Worm (Caenorhabditis elegans) whole organism, midembryonic: ENCODE measurements around the gene F59B2.3.

Experiments
- T22C8.4 ChIP-seq: fragments of 200-800 bp; sonication (Bioruptor generic); IDR thresholded peaks from 2 replicates; pipeline ENCODE4 v1.3.6; 2022; ENCODE audit warnings: missing genetic modification characterization, missing compliant biosample characterization
- cog-1 ChIP-seq: sonication (generic microtip); optimal IDR thresholded peaks from 2 replicates; lab custom pipeline; 2016; ENCODE audit warnings: missing genetic modification characterization, missing compliant biosample characterization
- flt-1 ChIP-seq: fragments of 200-800 bp; sonication (Bioruptor generic); IDR thresholded peaks from 2 replicates; pipeline ENCODE4 v1.3.6; 2022; ENCODE audit warnings: missing genetic modification characterization, missing compliant biosample characterization
- klf-2 ChIP-seq: fragments of 200-800 bp; sonication (Bioruptor generic); conservative IDR thresholded peaks from 2 replicates; pipeline ENCODE4 v1.3.6; 2022; ENCODE audit warnings: missing genetic modification reagents, missing genetic modification characterization, missing compliant biosample characterization
- med-1 ChIP-seq: sonication (generic microtip); optimal IDR thresholded peaks from 2 replicates; lab custom pipeline; 2017; ENCODE audit warnings: missing genetic modification characterization, mild to moderate bottlenecking, missing compliant biosample characterization, antibody characterized with exemption, missing genetic modification reagents; ENCODE audit not compliant: insufficient read depth
- ref-1 ChIP-seq: fragments of 200-800 bp; sonication (Bioruptor generic); conservative IDR thresholded peaks from 2 replicates; pipeline ENCODE4 v1.3.6; 2022; ENCODE audit warnings: missing genetic modification reagents, missing genetic modification characterization, missing compliant biosample characterization
- tab-1 ChIP-seq: fragments of 200-800 bp; sonication (Bioruptor generic); IDR thresholded peaks from 2 replicates; pipeline ENCODE4 v1.3.6; 2022; ENCODE audit warnings: missing genetic modification characterization, missing compliant biosample characterization
- ztf-23 ChIP-seq: fragments of 200-800 bp; sonication (Bioruptor generic); IDR thresholded peaks from 2 replicates; pipeline ENCODE4 v1.3.6; 2022; ENCODE audit warnings: missing genetic modification reagents, missing genetic modification characterization, missing compliant biosample characterization
- ztf-29 ChIP-seq: fragments of 200-800 bp; sonication (Bioruptor generic); IDR thresholded peaks from 2 replicates; pipeline ENCODE4 v1.3.6; 2022; ENCODE audit warnings: missing genetic modification reagents, missing genetic modification characterization, missing compliant biosample characterization

The F59B2.3 gene

DNA sequence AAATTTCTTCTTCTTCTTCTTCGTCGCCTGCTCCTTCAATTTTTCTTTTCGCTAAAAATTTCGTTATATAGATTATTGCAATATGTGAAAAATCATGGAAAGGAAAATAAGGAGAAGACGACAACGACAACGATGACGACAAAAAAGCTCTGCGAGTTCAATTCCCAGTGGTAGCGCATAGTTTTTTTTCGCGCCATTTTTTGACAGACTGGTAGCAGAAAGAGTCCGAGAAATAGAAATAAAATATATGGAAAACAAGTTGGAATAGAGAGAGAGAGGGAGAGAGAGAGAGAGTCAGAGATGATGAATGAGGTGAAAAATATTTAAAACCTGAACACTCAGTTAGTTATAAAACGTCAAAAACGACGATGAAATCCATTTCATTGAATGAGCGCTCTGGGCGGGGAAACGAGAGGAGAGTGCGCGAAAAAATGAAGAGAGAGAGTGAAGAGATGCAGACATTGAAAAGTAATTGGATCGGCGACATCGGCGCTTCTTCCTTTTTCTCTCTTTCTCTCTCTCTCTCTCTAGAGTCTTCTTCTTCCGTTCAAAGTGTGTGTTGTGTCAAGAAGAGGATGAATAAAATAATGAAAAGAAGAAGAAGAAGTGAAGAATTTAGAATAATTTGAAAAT, 17.6 kb downstream of the F59B2.3 start, which contains the start of gene pde-2:
Gene pde-2, minus strand, starts transcription at position 51 of the 633 bp plus-strand sequence.
- TF ChIP-seq T22C8.4 (GFP tag; lab: Robert Waterston, UW) (no peak), flt-1 (GFP tag; lab: Robert Waterston, UW) (0 out of 2 replicates have a peak, but pooled peaks have one; percentile 10), cog-1 (no peak), ztf-23 (GFP tag; lab: Robert Waterston, UW) (0 out of 2 replicates have a peak, but pooled peaks have one; percentile 44)

DNA sequence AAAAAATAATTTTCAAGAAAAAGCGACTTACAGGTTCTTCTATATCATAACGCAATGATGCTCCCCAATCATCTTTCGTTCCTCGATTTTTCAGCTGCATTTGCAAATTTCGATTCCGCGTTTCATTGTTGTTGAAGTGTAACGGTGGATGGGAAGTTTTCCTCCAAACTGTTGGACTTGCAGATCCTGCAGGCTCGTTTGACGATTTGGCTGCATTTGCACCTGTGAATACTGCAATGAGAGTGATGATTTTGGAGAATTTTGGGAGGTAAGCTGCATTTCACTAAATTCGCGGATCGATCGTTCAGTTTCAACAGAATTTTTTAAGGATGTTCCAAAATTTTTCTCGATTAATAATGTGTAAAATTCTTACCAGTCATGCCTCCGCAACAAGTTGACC, 18.7 kb downstream of the F59B2.3 start:
- no peak for TF ChIP-seq flt-1 (GFP tag; lab: Robert Waterston, UW)

DNA sequence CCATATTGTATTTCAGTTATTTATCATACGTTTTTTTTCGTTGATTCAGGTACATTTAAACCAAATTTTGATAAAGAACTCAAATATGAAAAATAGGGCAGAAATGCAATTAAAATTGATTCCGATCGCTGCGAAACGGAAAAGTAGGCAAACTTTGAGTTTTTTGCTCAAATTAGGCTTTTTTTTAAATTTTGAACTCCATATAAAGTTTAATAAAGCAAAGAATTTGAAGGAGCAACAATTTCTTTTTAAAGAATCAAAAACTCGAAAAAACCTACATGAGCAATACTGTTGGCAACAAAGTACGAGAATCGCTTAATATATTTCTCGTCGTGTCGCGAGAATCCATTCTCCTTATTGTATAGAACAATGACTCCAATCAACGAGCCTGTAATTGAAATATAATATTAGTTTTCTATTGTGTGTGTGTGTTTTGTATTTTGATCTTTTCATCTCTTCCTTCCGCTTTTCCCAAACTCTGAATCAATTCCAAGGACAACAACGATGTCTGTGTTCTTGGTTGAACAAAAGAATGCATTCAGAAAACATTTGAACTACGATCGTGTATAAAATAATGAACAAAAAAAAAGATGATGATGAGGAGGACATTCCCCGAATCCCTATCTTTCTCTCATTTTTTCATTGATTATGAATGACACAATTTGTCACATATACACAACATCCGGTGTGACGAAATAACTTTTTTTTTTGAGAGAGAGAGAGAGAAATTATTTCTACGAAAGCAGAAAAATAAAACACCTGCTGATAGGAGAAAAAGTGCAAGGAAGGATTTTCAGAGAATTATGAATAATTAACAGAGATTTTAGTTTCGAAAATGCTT, 20.8 kb downstream of the F59B2.3 start:
- TF ChIP-seq T22C8.4 (GFP tag; lab: Robert Waterston, UW) (no peak), ztf-29 (GFP tag; lab: Robert Waterston, UW) (no peak), med-1 (GFP tag; lab: Kevin White, UChicago) (no peak), tab-1 (no peak), flt-1 (GFP tag; lab: Robert Waterston, UW) (no peak), klf-2 (GFP tag; lab: Robert Waterston, UW) (no peak), cog-1 (no peak), ztf-23 (GFP tag; lab: Robert Waterston, UW) (no peak), ref-1 (no peak)

DNA sequence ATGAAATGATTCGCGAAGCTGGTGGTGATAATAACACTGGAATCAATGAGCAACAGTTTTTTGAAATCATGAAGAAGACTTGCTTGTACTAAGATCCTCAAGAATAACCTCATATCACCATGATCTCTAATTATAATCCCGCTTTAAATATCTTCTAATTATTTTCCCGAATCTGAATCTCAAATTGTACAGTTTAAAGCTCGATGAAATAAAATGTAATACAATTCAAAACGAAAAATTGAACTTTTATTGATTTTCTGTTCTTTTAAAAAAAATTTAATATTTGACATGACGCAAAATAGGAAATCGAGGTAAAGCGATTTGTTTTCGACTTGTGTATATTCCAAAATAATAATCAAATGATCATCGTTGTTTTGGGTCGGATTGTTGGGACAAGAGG, 24.7 kb downstream of the F59B2.3 start:
- TF ChIP-seq ref-1 (no peak), med-1 (GFP tag; lab: Kevin White, UChicago) (no peak), T22C8.4 (GFP tag; lab: Robert Waterston, UW) (no peak), ztf-29 (GFP tag; lab: Robert Waterston, UW) (no peak), tab-1 (no peak), flt-1 (GFP tag; lab: Robert Waterston, UW) (no peak), ztf-23 (GFP tag; lab: Robert Waterston, UW) (no peak), klf-2 (GFP tag; lab: Robert Waterston, UW) (no peak), cog-1 (no peak)

DNA sequence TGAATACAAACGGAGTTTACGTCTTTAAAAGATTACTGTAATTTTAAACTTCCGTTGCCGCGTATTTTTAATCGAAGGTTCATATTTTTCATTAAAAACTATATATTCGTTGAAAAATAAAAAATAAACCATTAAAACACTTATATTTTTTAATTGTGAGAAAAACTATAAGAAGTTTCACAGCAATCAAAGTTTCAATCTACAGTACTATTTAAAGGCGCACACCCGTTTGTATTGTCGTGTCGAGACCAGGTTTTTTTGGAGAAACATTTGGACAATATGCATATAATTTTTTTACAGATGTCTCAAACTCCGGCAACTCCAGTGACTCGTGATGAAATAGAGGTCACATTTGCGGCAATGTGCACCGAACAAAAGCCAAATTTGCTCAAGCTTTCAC, 25.7 kb downstream of the F59B2.3 start, which contains the start of gene R08D7.5:
Gene R08D7.5, plus strand, starts transcription at position 301 of the 400 bp plus-strand sequence.
- no peak for TF ChIP-seq klf-2 (GFP tag; lab: Robert Waterston, UW)
- TF ChIP-seq T22C8.4 (GFP tag; lab: Robert Waterston, UW) = no peak
- no peak for TF ChIP-seq flt-1 (GFP tag; lab: Robert Waterston, UW)
- TF ChIP-seq ref-1 = no peak
- TF ChIP-seq cog-1 = no peak
- no peak for TF ChIP-seq ztf-23 (GFP tag; lab: Robert Waterston, UW)
- TF ChIP-seq tab-1 = no peak
- no peak for TF ChIP-seq ztf-29 (GFP tag; lab: Robert Waterston, UW)
- no peak for TF ChIP-seq med-1 (GFP tag; lab: Kevin White, UChicago)

DNA sequence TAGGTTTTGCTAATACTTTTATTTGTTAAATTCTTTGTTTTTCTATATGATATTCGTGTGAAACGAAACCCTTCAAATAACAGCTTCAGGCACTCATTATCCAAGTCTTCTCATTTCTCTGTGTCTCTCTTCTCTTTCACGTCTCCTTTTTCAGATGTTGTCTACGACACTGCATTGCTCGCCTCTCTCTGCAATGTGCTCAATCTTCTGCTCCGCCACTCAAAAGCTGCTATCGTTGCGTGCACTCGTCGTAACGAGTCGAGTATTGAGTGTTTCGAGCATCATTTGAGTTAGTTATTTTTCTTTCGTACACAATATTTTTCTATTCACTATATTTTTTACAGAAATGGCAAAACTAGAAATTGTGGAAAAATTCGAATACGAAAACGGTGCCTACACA, 26.4 kb downstream of the F59B2.3 start:
- TF ChIP-seq klf-2 (GFP tag; lab: Robert Waterston, UW) (no peak), ref-1 (no peak), med-1 (GFP tag; lab: Kevin White, UChicago) (no peak), ztf-23 (GFP tag; lab: Robert Waterston, UW) (no peak), cog-1 (no peak), tab-1 (no peak), ztf-29 (GFP tag; lab: Robert Waterston, UW) (no peak), flt-1 (GFP tag; lab: Robert Waterston, UW) (no peak), T22C8.4 (GFP tag; lab: Robert Waterston, UW) (no peak)

DNA sequence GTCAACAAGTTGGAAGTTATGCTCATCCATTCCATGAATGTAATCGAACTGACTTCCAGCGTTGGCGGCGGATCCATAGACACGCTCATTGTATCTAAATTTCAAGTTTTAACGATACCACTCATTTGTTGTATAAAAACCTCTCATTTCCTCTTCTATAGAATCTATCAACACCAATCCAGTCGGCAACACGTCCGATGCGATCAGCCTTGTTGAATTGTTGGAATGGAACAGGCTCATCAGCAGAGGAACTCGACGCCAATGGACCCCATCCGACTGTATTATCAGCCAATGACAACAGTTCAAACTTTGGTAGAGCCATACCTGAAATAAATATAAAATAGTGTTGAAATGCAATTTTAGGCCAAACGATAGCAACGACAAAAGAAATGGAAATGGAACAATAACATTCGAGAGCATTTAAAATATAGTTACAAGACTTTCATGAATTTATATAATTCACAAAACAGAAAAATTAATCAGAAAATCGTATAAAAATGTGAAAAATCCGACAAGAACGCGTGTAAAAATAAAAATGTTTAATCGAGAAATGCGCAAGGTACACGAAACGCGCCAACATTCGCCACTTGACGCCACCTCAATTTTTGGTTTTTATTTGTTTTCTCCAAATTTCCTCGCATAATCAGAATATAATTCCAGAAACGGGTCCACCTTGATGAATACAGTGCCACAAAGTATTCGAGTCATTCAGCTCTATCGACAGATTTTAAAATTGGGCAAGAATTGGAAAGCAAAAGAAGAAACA, 28.1 kb downstream of the F59B2.3 start, which contains the start of the genes eif-3.D and R08D7.4:
Gene eif-3.D, minus strand, starts transcription at position 324 of the 766 bp plus-strand sequence.
Gene R08D7.4, plus strand, starts transcription at position 638 of the 766 bp plus-strand sequence.
- no peak for TF ChIP-seq T22C8.4 (GFP tag; lab: Robert Waterston, UW)
- 0 out of 2 replicates have a peak, but pooled peaks have one; percentile 47 for TF ChIP-seq flt-1 (GFP tag; lab: Robert Waterston, UW)
- no peak for TF ChIP-seq ref-1
- TF ChIP-seq ztf-29 (GFP tag; lab: Robert Waterston, UW) = no peak
- peak; percentile 54 for TF ChIP-seq med-1 (GFP tag; lab: Kevin White, UChicago)
- peak; percentile 66; the same call in 1 of the 2 replicates for TF ChIP-seq ztf-23 (GFP tag; lab: Robert Waterston, UW)
- TF ChIP-seq cog-1 = no peak
- no peak for TF ChIP-seq klf-2 (GFP tag; lab: Robert Waterston, UW)
- TF ChIP-seq tab-1 = peak; percentile 57; the same call in 1 of the 2 replicates

DNA sequence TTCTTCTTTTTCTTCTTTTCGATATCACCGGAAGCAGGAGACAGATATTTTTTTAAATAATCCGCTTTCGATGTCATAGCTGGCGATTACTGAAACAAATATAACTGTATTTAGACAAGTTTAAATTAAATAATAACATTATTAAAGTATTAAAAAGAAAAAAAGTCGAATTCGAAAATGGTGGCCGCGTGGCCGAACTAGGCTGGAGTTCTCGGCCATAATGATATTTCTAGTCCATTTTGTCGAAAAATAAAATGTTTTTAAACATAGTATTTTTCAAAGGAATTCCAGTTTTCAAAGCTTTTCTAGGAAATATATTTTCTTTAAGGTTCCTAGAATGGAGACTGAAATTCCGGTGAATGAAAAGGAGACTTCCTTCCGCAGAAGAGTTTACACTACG, 31.9 kb downstream of the F59B2.3 start, which contains the start of the genes bud-13 and rpap-2:
Gene bud-13, minus strand, starts transcription at position 89 of the 400 bp plus-strand sequence.
Gene rpap-2, plus strand, starts transcription at position 329 of the 400 bp plus-strand sequence.
- TF ChIP-seq med-1 (GFP tag; lab: Kevin White, UChicago) = no peak
- TF ChIP-seq ref-1 = no peak
- TF ChIP-seq T22C8.4 (GFP tag; lab: Robert Waterston, UW) = no peak
- no peak for TF ChIP-seq flt-1 (GFP tag; lab: Robert Waterston, UW)
- no peak for TF ChIP-seq klf-2 (GFP tag; lab: Robert Waterston, UW)
- no peak for TF ChIP-seq ztf-29 (GFP tag; lab: Robert Waterston, UW)
- no peak for TF ChIP-seq ztf-23 (GFP tag; lab: Robert Waterston, UW)
- no peak for TF ChIP-seq cog-1
- no peak for TF ChIP-seq tab-1
